Fruit fly (Drosophila melanogaster): ENCODE results near the gene Sos.
A peak's percentile ranks its signal among the peaks of the same experiment; 100 is the strongest.

Gene Sos

DNA sequence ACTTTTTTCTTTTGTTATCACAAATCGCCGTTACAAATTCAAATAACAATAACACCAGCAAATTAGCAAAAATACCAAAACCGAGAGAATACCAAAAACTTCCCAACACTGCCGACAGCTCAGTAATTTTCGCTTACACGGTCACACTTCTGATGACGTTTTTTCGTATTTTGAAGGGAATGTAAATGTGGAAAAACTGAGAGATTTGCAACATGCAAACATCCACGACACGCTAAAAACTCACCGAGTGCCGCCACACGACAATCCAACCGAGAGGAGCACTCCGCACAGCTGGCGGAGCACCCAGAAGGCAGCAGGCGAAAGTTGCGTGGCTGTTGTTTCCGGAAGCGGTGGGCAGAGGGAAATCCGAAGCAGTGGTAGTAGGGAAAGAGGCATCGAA lies 20.2 kb upstream of the Sos start, which contains the start of gene Sec71 (continued):
- TF ChIP-seq exex (tag; optimal IDR thresholded peaks at IDR 0.05) = no peak
- TF ChIP-seq Xrp1 (GFP tag; IDR thresholded peaks at IDR 0.05) = no peak
- no peak for TF ChIP-seq oc (tag; optimal IDR thresholded peaks at IDR 0.05)
- no peak for TF ChIP-seq grn (GFP tag; optimal IDR thresholded peaks at IDR 0.05)
- TF ChIP-seq Myb (GFP tag; optimal IDR thresholded peaks at IDR 0.05) = peak; percentile 98
- TF ChIP-seq Doc2 (GFP tag; IDR thresholded peaks at IDR 0.05) = no peak
- no peak for TF ChIP-seq CG6654 (GFP tag; optimal IDR thresholded peaks at IDR 0.05)
- TF ChIP-seq Rx (GFP tag; IDR thresholded peaks at IDR 0.05) = no peak
- no peak for TF ChIP-seq CG9437 (GFP tag; optimal IDR thresholded peaks at IDR 0.05)
- TF ChIP-seq repo (GFP tag; optimal IDR thresholded peaks at IDR 0.05) = no peak
- TF ChIP-seq Fer1 (GFP tag; optimal IDR thresholded peaks at IDR 0.05) = no peak
- TF ChIP-seq Fer3 (tag; optimal IDR thresholded peaks at IDR 0.05) = no peak
- TF ChIP-seq dan (GFP tag; IDR thresholded peaks at IDR 0.05) = no peak
- TF ChIP-seq Hr3 (GFP tag; optimal IDR thresholded peaks at IDR 0.05) = no peak
- TF ChIP-seq CG12391 (tag; optimal IDR thresholded peaks at IDR 0.05) = no peak
- TF ChIP-seq CG14965 (GFP tag; optimal IDR thresholded peaks at IDR 0.05; ENCODE audit: borderline replicate concordance) = no peak
- TF ChIP-seq Six4 (GFP tag; optimal IDR thresholded peaks at IDR 0.05) = no peak
- TF ChIP-seq CG12299 (tag; optimal IDR thresholded peaks at IDR 0.05) = no peak
- TF ChIP-seq CG14710 (tag; optimal IDR thresholded peaks at IDR 0.05) = peak; percentile 45
- TF ChIP-seq CG42726 (GFP tag; IDR thresholded peaks at IDR 0.05; ENCODE audit: partially characterized antibody) = no peak
- TF ChIP-seq Sox100B (GFP tag; optimal IDR thresholded peaks at IDR 0.05) = no peak
- TF ChIP-seq CG4424 (GFP tag; optimal IDR thresholded peaks at IDR 0.05) = no peak
- no peak for TF ChIP-seq CG6854 (GFP tag; optimal IDR thresholded peaks at IDR 0.05)
- TF ChIP-seq CG1792 (GFP tag; optimal IDR thresholded peaks at IDR 0.05) = no peak
- no peak for TF ChIP-seq lov (optimal IDR thresholded peaks at IDR 0.05)
- TF ChIP-seq lov (GFP tag; IDR thresholded peaks at IDR 0.05) = no peak
- TF ChIP-seq CG30020 (tag; optimal IDR thresholded peaks at IDR 0.05) = no peak
- no peak for TF ChIP-seq CG43689 (GFP tag; IDR thresholded peaks at IDR 0.05)
- TF ChIP-seq gt (GFP tag; IDR thresholded peaks at IDR 0.05) = no peak
- peak; percentile 3 for TF ChIP-seq CG2120 (GFP tag; optimal IDR thresholded peaks at IDR 0.05)
- TF ChIP-seq CG8281 (tag; optimal IDR thresholded peaks at IDR 0.05) = no peak
- TF ChIP-seq gem (tag; optimal IDR thresholded peaks at IDR 0.05) = no peak
- no peak for TF ChIP-seq NfI (GFP tag; optimal IDR thresholded peaks at IDR 0.05)
- peak; percentile 2 for TF ChIP-seq CG30403 (GFP tag; optimal IDR thresholded peaks at IDR 0.05)
- no peak for TF ChIP-seq PHDP (tag; optimal IDR thresholded peaks at IDR 0.05)
- TF ChIP-seq CG32532 (GFP tag; IDR thresholded peaks at IDR 0.05) = no peak
- peak; percentile 99 for TF ChIP-seq MESR4 (GFP tag; optimal IDR thresholded peaks at IDR 0.05)
- no peak for TF ChIP-seq kah (GFP tag; optimal IDR thresholded peaks at IDR 0.05)
- TF ChIP-seq pan (optimal IDR thresholded peaks at IDR 0.05) = no peak
- no peak for TF ChIP-seq pan (GFP tag; optimal IDR thresholded peaks at IDR 0.05 in 1 of 2, IDR thresholded peaks at IDR 0.05 in 1 of 2)
- TF ChIP-seq Max (GFP tag; optimal IDR thresholded peaks at IDR 0.05) = no peak
- TF ChIP-seq vvl (GFP tag; IDR thresholded peaks at IDR 0.05) = no peak; the same call in 1 of the 2 replicates
- peak; percentile 68 for TF ChIP-seq Dp (GFP tag; optimal IDR thresholded peaks at IDR 0.05)
- TF ChIP-seq salm (tag; optimal IDR thresholded peaks at IDR 0.05) = no peak
- no peak for TF ChIP-seq CG13424 (tag; optimal IDR thresholded peaks at IDR 0.05)
- TF ChIP-seq CG18764 (GFP tag; optimal IDR thresholded peaks at IDR 0.05) = no peak
- no peak for TF ChIP-seq hkb (optimal IDR thresholded peaks at IDR 0.05)
- TF ChIP-seq hkb (GFP tag; IDR thresholded peaks at IDR 0.05) = no peak
- no peak for TF ChIP-seq klu (GFP tag; IDR thresholded peaks at IDR 0.05)
- no peak for TF ChIP-seq CG31365 (tag; optimal IDR thresholded peaks at IDR 0.05)
- TF ChIP-seq CG3407 (GFP tag; optimal IDR thresholded peaks at IDR 0.05) = no peak
- peak; percentile 1 for TF ChIP-seq CG2116 (GFP tag; optimal IDR thresholded peaks at IDR 0.05)
- no peak for TF ChIP-seq dati (GFP tag; IDR thresholded peaks at IDR 0.05)
